Worm (Caenorhabditis elegans) whole organism, young adult: ENCODE data around the gene K08F8.7.
A peak's percentile ranks its signal among the peaks of the same experiment; 100 is the strongest.

Experiments used
- B0336.3 ChIP-seq: fragments of 200-800 bp; sonication (Bioruptor generic); IDR thresholded peaks from 2 replicates; pipeline ENCODE4 v1.3.6; 2022; ENCODE audit warnings: missing genetic modification characterization, missing compliant biosample characterization
- C06A6.2 ChIP-seq: fragments of 200-800 bp; sonication (Bioruptor generic); conservative IDR thresholded peaks from 2 replicates; pipeline ENCODE4 v1.3.6; 2022; ENCODE audit warnings: missing genetic modification characterization, missing compliant biosample characterization
- C17E4.6 ChIP-seq: fragments of 200-800 bp; sonication (Bioruptor generic); IDR thresholded peaks from 2 replicates; pipeline ENCODE4 v1.3.6; 2022; ENCODE audit warnings: missing genetic modification reagents, missing genetic modification characterization, missing compliant biosample characterization
- F23B12.7 ChIP-seq: sonication (generic microtip); optimal IDR thresholded peaks from 2 replicates; lab custom pipeline; 2017; ENCODE audit warnings: missing genetic modification characterization, mild to moderate bottlenecking, missing compliant biosample characterization, antibody characterized with exemption, moderate library complexity; ENCODE audit not compliant: insufficient read depth
- F37B4.10 ChIP-seq: fragments of 200-800 bp; sonication (Bioruptor generic); IDR thresholded peaks from 2 replicates; pipeline ENCODE4 v1.3.6; 2022; ENCODE audit warnings: missing genetic modification characterization, missing compliant biosample characterization
- F52B5.7 ChIP-seq: sonication (generic microtip); optimal IDR thresholded peaks from 2 replicates; lab custom pipeline; 2016; ENCODE audit warnings: mild to moderate bottlenecking, missing genetic modification characterization, missing compliant biosample characterization
- F57A8.1 ChIP-seq: fragments of 200-800 bp; sonication (Bioruptor generic); optimal IDR thresholded peaks from 2 replicates; lab custom pipeline; 2018; ENCODE audit warnings: mild to moderate bottlenecking, missing genetic modification characterization, moderate library complexity, missing compliant biosample characterization
- T07F8.4 ChIP-seq: sonication (generic microtip); optimal IDR thresholded peaks from 2 replicates; lab custom pipeline; 2016; ENCODE audit warnings: mild to moderate bottlenecking, missing genetic modification characterization, moderate library complexity, missing compliant biosample characterization
- T26A5.8 ChIP-seq: sonication (generic microtip); optimal IDR thresholded peaks from 2 replicates; lab custom pipeline; 2016; ENCODE audit warnings: missing genetic modification characterization, missing compliant biosample characterization
- Y79H2A.3 ChIP-seq: fragments of 200-800 bp; sonication (Bioruptor generic); conservative IDR thresholded peaks from 2 replicates; pipeline ENCODE4 v1.3.6; 2022; ENCODE audit warnings: missing genetic modification reagents, missing genetic modification characterization, missing compliant biosample characterization
- Y95B8A.8 ChIP-seq: fragments of 200-800 bp; sonication (Bioruptor generic); IDR thresholded peaks from 2 replicates; pipeline ENCODE4 v1.3.6; 2022; ENCODE audit warnings: missing genetic modification reagents, missing genetic modification characterization, missing compliant biosample characterization
- akir-1 ChIP-seq: fragments of 200-800 bp; sonication (Bioruptor generic); optimal IDR thresholded peaks from 2 replicates; lab custom pipeline; 2018; ENCODE audit warnings: mild to moderate bottlenecking, missing genetic modification characterization, moderate library complexity, missing compliant biosample characterization
- aptf-2 ChIP-seq: fragments of 200-800 bp; sonication (Bioruptor generic); conservative IDR thresholded peaks from 2 replicates; pipeline ENCODE4 v1.3.6; 2022; ENCODE audit warnings: missing genetic modification reagents, missing genetic modification characterization, missing compliant biosample characterization
- atf-7 ChIP-seq: sonication (generic microtip); optimal IDR thresholded peaks from 2 replicates; lab custom pipeline; 2017; ENCODE audit warnings: mild to moderate bottlenecking, missing genetic modification characterization, missing compliant biosample characterization
- bed-1 ChIP-seq: fragments of 200-800 bp; sonication (Bioruptor generic); IDR thresholded peaks from 2 replicates; pipeline ENCODE4 v1.3.6; 2022; ENCODE audit warnings: missing genetic modification reagents, missing genetic modification characterization, missing compliant biosample characterization
- ceh-58 ChIP-seq: fragments of 200-800 bp; sonication (Bioruptor generic); IDR thresholded peaks from 2 replicates; pipeline ENCODE4 v1.3.6; 2022; ENCODE audit warnings: missing genetic modification characterization, missing compliant biosample characterization
- ceh-91 ChIP-seq: fragments of 200-800 bp; sonication (Bioruptor generic); IDR thresholded peaks from 2 replicates; pipeline ENCODE4 v1.3.6; 2022; ENCODE audit warnings: missing genetic modification reagents, missing genetic modification characterization, missing compliant biosample characterization
- chd-7 ChIP-seq: sonication (generic microtip); optimal IDR thresholded peaks from 2 replicates; lab custom pipeline; 2016; ENCODE audit warnings: mild to moderate bottlenecking, missing genetic modification characterization, moderate library complexity, missing compliant biosample characterization
- dox-1 ChIP-seq: fragments of 200-800 bp; sonication (Bioruptor generic); IDR thresholded peaks from 2 replicates; pipeline ENCODE4 v1.3.6; 2022; ENCODE audit warnings: missing genetic modification reagents, missing genetic modification characterization, missing compliant biosample characterization
- efl-1 ChIP-seq: fragments of 150-350 bp; optimal IDR thresholded peaks from 2 replicates; lab custom pipeline; 2014; ENCODE audit warnings: missing biosample characterization, missing genetic modification reagents, missing genetic modification characterization
- egl-18 ChIP-seq: fragments of 200-800 bp; sonication (Bioruptor generic); IDR thresholded peaks from 2 replicates; pipeline ENCODE4 v1.3.6; 2022; ENCODE audit warnings: missing genetic modification reagents, missing genetic modification characterization, missing compliant biosample characterization
- egl-44 ChIP-seq: fragments of 200-800 bp; sonication (Bioruptor generic); IDR thresholded peaks from 2 replicates; pipeline ENCODE4 v1.3.6; 2022; ENCODE audit warnings: missing genetic modification reagents, missing genetic modification characterization, missing compliant biosample characterization
- egrh-3 ChIP-seq: fragments of 200-800 bp; sonication (Bioruptor generic); IDR thresholded peaks from 2 replicates; pipeline ENCODE4 v1.3.6; 2022; ENCODE audit warnings: missing genetic modification reagents, missing genetic modification characterization, missing compliant biosample characterization
- him-1 ChIP-seq: sonication (generic microtip); optimal IDR thresholded peaks from 2 replicates; lab custom pipeline; 2016; ENCODE audit warnings: missing genotype, missing genetic modification reagents, missing genetic modification characterization, missing compliant biosample characterization
- let-526 ChIP-seq: fragments of 200-800 bp; sonication (Bioruptor generic); IDR thresholded peaks from 2 replicates; pipeline ENCODE4 v1.3.6; 2022; ENCODE audit warnings: missing genetic modification reagents, missing genetic modification characterization, missing compliant biosample characterization
- lin-40 ChIP-seq: sonication (generic microtip); optimal IDR thresholded peaks from 2 replicates; lab custom pipeline; 2016; ENCODE audit warnings: missing genetic modification characterization, mild to moderate bottlenecking, missing compliant biosample characterization, missing genotype, missing genetic modification reagents
- lir-1 ChIP-seq: fragments of 200-800 bp; sonication (Bioruptor generic); conservative IDR thresholded peaks from 2 replicates; pipeline ENCODE4 v1.3.6; 2022; ENCODE audit warnings: missing genetic modification reagents, missing genetic modification characterization, missing compliant biosample characterization
- mxl-1 ChIP-seq: sonication (generic microtip); optimal IDR thresholded peaks from 2 replicates; lab custom pipeline; 2016; ENCODE audit warnings: missing genetic modification characterization, missing compliant biosample characterization
- nhr-27 ChIP-seq: fragments of 200-800 bp; sonication (Bioruptor generic); optimal IDR thresholded peaks from 2 replicates; lab custom pipeline; 2018; ENCODE audit warnings: mild to moderate bottlenecking, missing genetic modification characterization, moderate library complexity, missing compliant biosample characterization
- nhr-80 ChIP-seq: sonication (generic microtip); optimal IDR thresholded peaks from 2 replicates; lab custom pipeline; 2016; ENCODE audit warnings: missing genetic modification characterization, missing compliant biosample characterization
- nhr-90 ChIP-seq: sonication (generic microtip); optimal IDR thresholded peaks from 2 replicates; lab custom pipeline; 2016; ENCODE audit warnings: missing genotype, mild to moderate bottlenecking, missing genetic modification characterization, missing compliant biosample characterization
- pbrm-1 ChIP-seq: fragments of 200-800 bp; sonication (Bioruptor generic); IDR thresholded peaks from 2 replicates; pipeline ENCODE4 v1.3.6; 2022; ENCODE audit warnings: missing genetic modification reagents, missing genetic modification characterization, missing compliant biosample characterization
- pha-4 ChIP-seq: fragments of 150-350 bp; sonication (generic microtip); optimal IDR thresholded peaks from 2 replicates; lab custom pipeline; 2014; ENCODE audit warnings: missing biosample characterization, missing genetic modification reagents, missing genetic modification characterization
- rcor-1 ChIP-seq: fragments of 200-800 bp; sonication (Bioruptor generic); IDR thresholded peaks from 2 replicates; pipeline ENCODE4 v1.3.6; 2022; ENCODE audit warnings: missing genetic modification reagents, missing genetic modification characterization, missing compliant biosample characterization
- repo-1 ChIP-seq: sonication (generic microtip); optimal IDR thresholded peaks from 2 replicates; lab custom pipeline; 2017; ENCODE audit warnings: mild to moderate bottlenecking, missing genetic modification characterization, missing compliant biosample characterization
- rpc-1 ChIP-seq, 2 experiments: fragments of 150-350 bp in 1 of 2; sonication (generic microtip) in 1 of 2; optimal IDR thresholded peaks; 2 replicates each; lab custom pipeline; 2014 to 2018; ENCODE audit warnings: missing biosample characterization in 1 of 2, missing genetic modification characterization in 1 of 2, missing genetic modification reagents in 1 of 2, missing genotype in 1 of 2
- snpc-1.1 ChIP-seq: sonication (generic microtip); optimal IDR thresholded peaks from 2 replicates; lab custom pipeline; 2017; ENCODE audit warnings: missing genetic modification characterization, mild to moderate bottlenecking, missing compliant biosample characterization, antibody characterized with exemption, moderate library complexity, missing genotype, missing genetic modification reagents; ENCODE audit not compliant: insufficient read depth
- snpc-3.4 ChIP-seq: sonication (generic microtip); optimal IDR thresholded peaks from 2 replicates; lab custom pipeline; 2017; ENCODE audit warnings: missing genetic modification characterization, mild to moderate bottlenecking, missing compliant biosample characterization, antibody characterized with exemption, moderate library complexity, missing genotype, missing genetic modification reagents
- sptf-2 ChIP-seq: fragments of 200-800 bp; sonication (Bioruptor generic); optimal IDR thresholded peaks from 2 replicates; lab custom pipeline; 2018; ENCODE audit warnings: mild to moderate bottlenecking, missing genetic modification characterization, missing compliant biosample characterization
- unc-62 ChIP-seq: fragments of 150-350 bp; optimal IDR thresholded peaks from 2 replicates; lab custom pipeline; 2014; ENCODE audit warnings: missing biosample characterization, missing genetic modification reagents, missing genetic modification characterization
- zfh-2 ChIP-seq: fragments of 200-800 bp; sonication (Bioruptor generic); conservative IDR thresholded peaks from 2 replicates; pipeline ENCODE4 v1.3.6; 2022; ENCODE audit warnings: missing genetic modification reagents, missing genetic modification characterization, missing compliant biosample characterization
- zim-3 ChIP-seq: sonication (generic microtip); optimal IDR thresholded peaks from 2 replicates; lab custom pipeline; 2017; ENCODE audit warnings: mild to moderate bottlenecking, missing genetic modification characterization, moderate library complexity, missing compliant biosample characterization
- ztf-18 ChIP-seq: sonication (generic microtip); optimal IDR thresholded peaks from 2 replicates; lab custom pipeline; 2016; ENCODE audit warnings: missing genotype, mild to moderate bottlenecking, missing genetic modification characterization, missing compliant biosample characterization
- ztf-25 ChIP-seq: fragments of 200-800 bp; sonication (Bioruptor generic); IDR thresholded peaks from 2 replicates; pipeline ENCODE4 v1.3.6; 2022; ENCODE audit warnings: missing genetic modification reagents, missing genetic modification characterization, missing compliant biosample characterization
- ztf-6 ChIP-seq: fragments of 200-800 bp; sonication (Bioruptor generic); IDR thresholded peaks from 2 replicates; pipeline ENCODE4 v1.3.6; 2022; ENCODE audit warnings: missing genetic modification reagents, missing genetic modification characterization, missing compliant biosample characterization

Gene K08F8.7

DNA sequence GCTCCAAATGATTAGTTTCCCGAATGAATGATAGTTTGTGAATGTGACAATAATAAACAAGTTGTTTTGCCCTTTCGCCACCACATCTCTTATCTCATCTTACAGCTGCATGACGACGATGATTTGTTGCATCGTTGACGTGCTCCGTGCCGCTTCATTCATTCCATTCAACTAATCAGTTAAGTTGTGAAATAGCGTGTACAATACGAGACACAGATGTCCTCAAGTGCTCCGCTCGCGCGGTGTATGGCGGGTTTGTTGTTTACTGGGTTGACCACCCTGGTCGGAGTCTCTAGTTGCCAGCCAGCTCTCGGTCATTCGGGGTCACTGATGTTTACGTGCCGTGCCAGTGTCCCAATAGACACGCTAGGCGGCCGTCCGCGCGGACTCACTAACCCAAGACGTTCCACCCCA, 7.2 kb downstream of the K08F8.7 start (continued):
- TF ChIP-seq efl-1: no peak

DNA sequence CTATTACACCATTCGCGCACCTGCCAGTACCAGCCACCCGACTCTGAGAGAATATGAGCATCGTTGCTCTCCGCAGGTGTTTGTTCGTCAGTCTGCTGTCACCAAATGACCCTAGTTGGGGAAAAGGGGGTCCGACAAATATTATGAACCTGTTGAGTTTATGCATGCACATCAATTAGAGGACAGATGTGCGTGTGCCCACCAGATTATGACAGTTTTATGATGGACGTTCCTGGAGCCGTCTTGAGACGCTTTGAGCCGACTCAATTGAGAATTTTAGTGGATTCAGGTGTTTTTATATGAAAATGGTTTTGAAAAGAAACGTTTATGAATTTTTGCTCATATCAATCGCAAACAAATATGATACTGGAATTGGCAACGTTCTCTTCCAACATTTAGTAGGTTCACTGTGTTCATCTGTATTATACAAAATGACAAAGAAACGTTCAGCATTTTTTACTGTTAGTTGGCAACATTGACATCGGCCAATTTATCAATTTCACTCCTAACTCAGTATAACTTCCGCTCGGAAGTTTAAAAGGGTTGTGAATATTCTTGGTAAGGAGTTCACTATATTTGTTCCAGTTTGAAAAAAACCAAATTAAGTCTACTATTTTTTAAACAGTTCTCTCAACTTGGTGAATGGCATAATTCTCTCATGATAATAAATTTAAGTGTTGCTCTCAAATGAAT, 7.8 kb downstream of the K08F8.7 start:
- TF ChIP-seq F23B12.7 (tag; lab: Kevin White, UChicago): no peak
- peak; percentile 51 for TF ChIP-seq let-526
- TF ChIP-seq pbrm-1: peak; percentile 66; the same call in 1 of the 2 replicates
- TF ChIP-seq atf-7 (tag; lab: Kevin White, UChicago): peak; percentile 2
- no peak; the same call in 1 of the 2 replicates for TF ChIP-seq Y79H2A.3 (GFP tag; lab: Robert Waterston, UW)
- no peak for TF ChIP-seq pha-4 (tag; lab: Kevin White, UChicago)
- peak; percentile 98 for TF ChIP-seq repo-1 (tag; lab: Kevin White, UChicago)
- TF ChIP-seq egrh-3 (GFP tag; lab: Robert Waterston, UW): no peak
- TF ChIP-seq him-1 (tag; lab: Kevin White, UChicago): no peak
- peak; percentile 70 for TF ChIP-seq zfh-2 (GFP tag; lab: Robert Waterston, UW)
- TF ChIP-seq ztf-6 (GFP tag; lab: Robert Waterston, UW): no peak
- peak; percentile 50; the same call in 1 of the 2 replicates for TF ChIP-seq ztf-25 (GFP tag; lab: Robert Waterston, UW)
- no peak for TF ChIP-seq bed-1 (GFP tag; lab: Robert Waterston, UW)
- TF ChIP-seq snpc-3.4 (tag; lab: Kevin White, UChicago): no peak
- peak; percentile 7 for TF ChIP-seq ztf-18 (tag; lab: Kevin White, UChicago)
- TF ChIP-seq egl-44 (GFP tag; lab: Robert Waterston, UW): 0 out of 2 replicates have a peak, but pooled peaks have one; percentile 10
- TF ChIP-seq rcor-1 (GFP tag; lab: Robert Waterston, UW): 0 out of 2 replicates have a peak, but pooled peaks have one; percentile 9
- no peak for TF ChIP-seq T26A5.8 (tag; lab: Kevin White, UChicago)
- peak; percentile 63 for TF ChIP-seq mxl-1 (tag; lab: Kevin White, UChicago)
- TF ChIP-seq lir-1 (GFP tag; lab: Robert Waterston, UW): peak; percentile 5; the same call in 1 of the 2 replicates
- peak; percentile 19 for TF ChIP-seq akir-1 (GFP tag; lab: Kevin White, UChicago)
- TF ChIP-seq C06A6.2: peak; percentile 50
- 0 out of 2 replicates have a peak, but pooled peaks have one; percentile 80 for TF ChIP-seq F37B4.10 (GFP tag; lab: Robert Waterston, UW)
- TF ChIP-seq zim-3 (tag; lab: Kevin White, UChicago): no peak
- TF ChIP-seq ceh-58 (GFP tag; lab: Robert Waterston, UW): peak; percentile 36; the same call in 1 of the 2 replicates
- peak; percentile 88 for TF ChIP-seq nhr-90
- peak; percentile 85 for TF ChIP-seq F52B5.7 (tag; lab: Kevin White, UChicago)
- TF ChIP-seq unc-62: no peak
- TF ChIP-seq egl-18 (GFP tag; lab: Robert Waterston, UW): no peak
- peak; percentile 75 for TF ChIP-seq dox-1
- TF ChIP-seq snpc-1.1 (tag; lab: Kevin White, UChicago): no peak
- no peak for TF ChIP-seq F57A8.1 (GFP tag; lab: Kevin White, UChicago)
- TF ChIP-seq B0336.3 (GFP tag; lab: Robert Waterston, UW): peak; percentile 88
- TF ChIP-seq nhr-80 (tag; lab: Kevin White, UChicago): peak; percentile 59
- TF ChIP-seq rpc-1 (optimal IDR thresholded peaks at IDR 0.05; lab: Kevin White, UChicago): no peak
- no peak for TF ChIP-seq rpc-1 (tag; optimal IDR thresholded peaks at IDR 0.05; lab: Kevin White, UChicago)
- TF ChIP-seq ceh-91 (GFP tag; lab: Robert Waterston, UW): no peak
- TF ChIP-seq C17E4.6 (GFP tag; lab: Robert Waterston, UW): no peak
- no peak for TF ChIP-seq sptf-2 (GFP tag; lab: Kevin White, UChicago)
- TF ChIP-seq nhr-27 (tag; lab: Kevin White, UChicago): peak; percentile 54
- peak; percentile 59; the same call in 1 of the 2 replicates for TF ChIP-seq aptf-2 (GFP tag; lab: Robert Waterston, UW)
- TF ChIP-seq T07F8.4 (tag; lab: Kevin White, UChicago): peak; percentile 6
- peak; percentile 82; the same call in 1 of the 2 replicates for TF ChIP-seq Y95B8A.8 (GFP tag; lab: Robert Waterston, UW)
- peak; percentile 68 for TF ChIP-seq lin-40 (tag; lab: Kevin White, UChicago)
- TF ChIP-seq chd-7 (tag; lab: Kevin White, UChicago): peak; percentile 86
